Fruit fly (Drosophila melanogaster) whole organism, prepupa: ENCODE results near the gene Cp19.

Source experiments
- CG10631 ChIP-seq: fragments of 200-800 bp; sonication (Bioruptor generic); optimal IDR thresholded peaks from 2 replicates; lab custom pipeline; 2016; ENCODE audit warnings: missing biosample characterization, missing genetic modification characterization
- CG11762 ChIP-seq: fragments of 200-800 bp; sonication (Bioruptor generic); optimal IDR thresholded peaks from 3 replicates; lab custom pipeline; 2016; ENCODE audit warnings: missing biosample characterization, missing genetic modification characterization; ENCODE audit not compliant: insufficient read depth
- CG15336 ChIP-seq: fragments of 200-800 bp; sonication (Bioruptor generic); IDR thresholded peaks from 2 replicates; pipeline ENCODE4 v1.3.6; 2022; ENCODE audit warnings: missing biosample characterization, missing genetic modification characterization
- CG3032 ChIP-seq: fragments of 200-800 bp; optimal IDR thresholded peaks from 2 replicates; lab custom pipeline; 2019; ENCODE audit warnings: missing biosample characterization, mild to moderate bottlenecking, missing genetic modification characterization, moderate library complexity
- CG31627 ChIP-seq: fragments of 200-800 bp; sonication (Bioruptor generic); optimal IDR thresholded peaks from 3 replicates; lab custom pipeline; 2016; ENCODE audit warnings: missing biosample characterization, missing genetic modification characterization
- CG32006 ChIP-seq: fragments of 200-800 bp; sonication (Bioruptor generic); optimal IDR thresholded peaks from 3 replicates; lab custom pipeline; 2017; ENCODE audit warnings: missing biosample characterization, mild to moderate bottlenecking, missing genetic modification characterization
- CG4318 ChIP-seq: fragments of 200-800 bp; sonication (Bioruptor generic); optimal IDR thresholded peaks from 3 replicates; lab custom pipeline; 2017; ENCODE audit warnings: missing biosample characterization, mild to moderate bottlenecking, missing genetic modification characterization
- CG6163 ChIP-seq: fragments of 200-800 bp; sonication (Bioruptor generic); IDR thresholded peaks from 3 replicates; pipeline ENCODE4 v1.3.6; 2022; ENCODE audit warnings: missing biosample characterization, missing genetic modification characterization
- CG6792 ChIP-seq: fragments of 200-800 bp; sonication (Bioruptor generic); optimal IDR thresholded peaks from 3 replicates; lab custom pipeline; 2016; ENCODE audit warnings: missing biosample characterization, missing genetic modification characterization
- CG6808 ChIP-seq: fragments of 200-800 bp; sonication (Bioruptor generic); optimal IDR thresholded peaks from 3 replicates; lab custom pipeline; 2017; ENCODE audit warnings: missing biosample characterization, missing genetic modification characterization, mild to moderate bottlenecking, moderate library complexity, missing genetic modification reagents
- CG6854 ChIP-seq: fragments of 200-800 bp; sonication (Bioruptor generic); optimal IDR thresholded peaks from 2 replicates; lab custom pipeline; 2017; ENCODE audit warnings: missing biosample characterization, mild to moderate bottlenecking, missing genetic modification characterization
- CG7368 ChIP-seq: fragments of 200-800 bp; sonication (Bioruptor generic); optimal IDR thresholded peaks from 3 replicates; lab custom pipeline; 2016; ENCODE audit warnings: missing biosample characterization, missing genetic modification characterization
- CG8119 ChIP-seq: fragments of 200-800 bp; sonication (Bioruptor generic); IDR thresholded peaks from 3 replicates; pipeline ENCODE4 v1.3.6; 2022; ENCODE audit warnings: missing biosample characterization, missing genetic modification characterization
- CG8319 ChIP-seq: fragments of 200-800 bp; sonication (Bioruptor generic); optimal IDR thresholded peaks from 3 replicates; lab custom pipeline; 2016; ENCODE audit warnings: missing biosample characterization, missing genetic modification characterization
- CG8632 ChIP-seq: fragments of 200-800 bp; sonication (Bioruptor generic); optimal IDR thresholded peaks from 3 replicates; lab custom pipeline; 2016; ENCODE audit warnings: missing biosample characterization, missing genetic modification characterization
- Eip75B ChIP-seq: fragments of 200-800 bp; sonication (Bioruptor generic); optimal IDR thresholded peaks from 3 replicates; lab custom pipeline; 2016; ENCODE audit warnings: missing biosample characterization, missing genetic modification characterization
- Eip78C ChIP-seq: fragments of 200-800 bp; sonication (Bioruptor generic); peaks from one replicate; lab custom pipeline; 2016; ENCODE audit warnings: missing biosample characterization, missing genetic modification characterization
- Eip93F ChIP-seq: fragments of 200-800 bp; sonication (Bioruptor generic); optimal IDR thresholded peaks from 2 replicates; lab custom pipeline; 2016; ENCODE audit warnings: missing biosample characterization, mild to moderate bottlenecking, missing genetic modification characterization
- Ets21C ChIP-seq: fragments of 200-800 bp; sonication (Bioruptor generic); optimal IDR thresholded peaks from 3 replicates; lab custom pipeline; 2016; ENCODE audit warnings: missing biosample characterization, missing genetic modification characterization
- Ets96B ChIP-seq: fragments of 200-800 bp; optimal IDR thresholded peaks from 2 replicates; lab custom pipeline; 2019; ENCODE audit warnings: missing biosample characterization, mild to moderate bottlenecking, missing genetic modification characterization, moderate library complexity
- Gug ChIP-seq: fragments of 200-800 bp; sonication (Bioruptor generic); IDR thresholded peaks from 2 replicates; pipeline ENCODE4 v1.3.6; 2022; ENCODE audit warnings: missing biosample characterization, missing genetic modification characterization
- Hr39 ChIP-seq: fragments of 200-800 bp; sonication (Bioruptor generic); optimal IDR thresholded peaks from 2 replicates; lab custom pipeline; 2016; ENCODE audit warnings: missing biosample characterization, missing genetic modification characterization
- Hr4 ChIP-seq: fragments of 200-800 bp; sonication (Bioruptor generic); optimal IDR thresholded peaks from 3 replicates; lab custom pipeline; 2016; ENCODE audit warnings: missing biosample characterization, missing genetic modification characterization
- Lpt ChIP-seq: fragments of 200-800 bp; sonication (Bioruptor generic); optimal IDR thresholded peaks from 3 replicates; lab custom pipeline; 2016; ENCODE audit warnings: missing biosample characterization, missing genetic modification characterization
- OdsH ChIP-seq: fragments of 200-800 bp; sonication (Bioruptor generic); optimal IDR thresholded peaks from 3 replicates; lab custom pipeline; 2016; ENCODE audit warnings: missing biosample characterization, missing genetic modification characterization
- Sox14 ChIP-seq: fragments of 200-800 bp; sonication (Bioruptor generic); optimal IDR thresholded peaks from 3 replicates; lab custom pipeline; 2016; ENCODE audit warnings: missing biosample characterization, missing genetic modification characterization
- Sox15 ChIP-seq: fragments of 200-800 bp; sonication (Bioruptor generic); optimal IDR thresholded peaks from 3 replicates; lab custom pipeline; 2016; ENCODE audit warnings: missing biosample characterization, missing genetic modification characterization
- achi ChIP-seq: fragments of 200-800 bp; sonication (Bioruptor generic); optimal IDR thresholded peaks from 3 replicates; lab custom pipeline; 2016; ENCODE audit warnings: missing biosample characterization, missing genetic modification characterization
- acj6 ChIP-seq: fragments of 200-800 bp; sonication (Bioruptor generic); optimal IDR thresholded peaks from 3 replicates; lab custom pipeline; 2016; ENCODE audit warnings: missing biosample characterization, missing genetic modification characterization
- cyc ChIP-seq: fragments of 200-800 bp; sonication (Bioruptor generic); optimal IDR thresholded peaks from 3 replicates; lab custom pipeline; 2016; ENCODE audit warnings: missing biosample characterization, missing genetic modification characterization
- dac ChIP-seq: fragments of 200-800 bp; sonication (Bioruptor generic); optimal IDR thresholded peaks from 2 replicates; lab custom pipeline; 2017; ENCODE audit warnings: missing biosample characterization, mild to moderate bottlenecking, missing genetic modification characterization
- esn ChIP-seq: fragments of 200-800 bp; sonication (Bioruptor generic); optimal IDR thresholded peaks from 2 replicates; lab custom pipeline; 2016; ENCODE audit warnings: missing biosample characterization, mild to moderate bottlenecking, missing genetic modification characterization, moderate library complexity
- fd59A ChIP-seq: fragments of 200-800 bp; sonication (Bioruptor generic); optimal IDR thresholded peaks from 2 replicates; lab custom pipeline; 2017; ENCODE audit warnings: missing biosample characterization, mild to moderate bottlenecking, missing genetic modification characterization, missing genetic modification reagents
- fd85E ChIP-seq: fragments of 200-800 bp; sonication (Bioruptor generic); optimal IDR thresholded peaks from 3 replicates; lab custom pipeline; 2016; ENCODE audit warnings: missing biosample characterization, missing genetic modification characterization
- fkh ChIP-seq: fragments of 200-800 bp; sonication (Bioruptor generic); optimal IDR thresholded peaks from 3 replicates; lab custom pipeline; 2017; ENCODE audit warnings: missing biosample characterization, mild to moderate bottlenecking, missing genetic modification characterization, moderate library complexity
- lz ChIP-seq: fragments of 200-800 bp; sonication (Bioruptor generic); optimal IDR thresholded peaks from 3 replicates; lab custom pipeline; 2016; ENCODE audit warnings: missing biosample characterization, missing genetic modification characterization
- net ChIP-seq: fragments of 200-800 bp; sonication (Bioruptor generic); optimal IDR thresholded peaks from 3 replicates; lab custom pipeline; 2016; ENCODE audit warnings: missing biosample characterization, missing genetic modification characterization
- salr ChIP-seq, 2 experiments: fragments of 200-800 bp; sonication (Bioruptor generic); optimal IDR thresholded peaks; 3 replicates each; lab custom pipeline; 2016 to 2018; ENCODE audit warnings: missing biosample characterization in 2 of 2, missing genetic modification characterization in 2 of 2, mild to moderate bottlenecking in 1 of 2
- spab ChIP-seq: fragments of 200-800 bp; sonication (Bioruptor generic); optimal IDR thresholded peaks from 2 replicates; lab custom pipeline; 2017; ENCODE audit warnings: missing biosample characterization, mild to moderate bottlenecking, missing genetic modification characterization, missing genetic modification reagents
- ss ChIP-seq, 2 experiments: fragments of 200-800 bp; sonication (Bioruptor generic); optimal IDR thresholded peaks; 2 replicates in 1 of 2; 3 replicates in 1 of 2; lab custom pipeline; 2017 to 2018; ENCODE audit warnings: mild to moderate bottlenecking in 2 of 2, missing biosample characterization in 2 of 2, missing genetic modification characterization in 2 of 2, moderate library complexity in 1 of 2
- svp ChIP-seq: fragments of 200-800 bp; sonication (Bioruptor generic); peaks from one replicate; lab custom pipeline; 2016; ENCODE audit warnings: missing biosample characterization, missing genetic modification characterization
- topi ChIP-seq: fragments of 200-800 bp; sonication (Bioruptor generic); optimal IDR thresholded peaks from 3 replicates; lab custom pipeline; 2016; ENCODE audit warnings: missing biosample characterization, missing genetic modification characterization
- vri ChIP-seq: fragments of 200-800 bp; sonication (Bioruptor generic); optimal IDR thresholded peaks from 3 replicates; lab custom pipeline; 2016; ENCODE audit warnings: missing biosample characterization, mild to moderate bottlenecking, missing genetic modification characterization

The Cp19 gene

DNA sequence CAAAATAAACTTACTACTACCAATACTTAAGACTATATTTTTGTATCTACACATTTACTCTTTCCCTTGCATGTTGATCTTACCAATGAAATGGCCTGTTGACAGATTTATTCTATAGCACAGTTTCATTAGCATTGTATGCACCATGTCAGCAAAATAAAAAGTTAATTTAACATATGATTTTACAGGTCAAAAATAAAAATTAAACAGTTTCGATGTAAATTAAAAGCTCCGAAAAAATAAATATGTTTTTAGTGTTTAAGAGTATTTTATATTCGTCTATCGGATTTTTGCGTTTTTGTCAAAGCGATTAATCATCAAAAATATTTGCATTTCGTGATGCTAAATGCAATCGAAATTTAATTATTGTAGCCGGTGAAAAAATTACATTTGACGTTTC is 18.7 kb downstream of the Cp19 start:
- TF ChIP-seq CG32006 (no peak), Eip93F (GFP tag; lab: Kevin White, UChicago) (no peak), CG6163 (GFP tag; lab: Robert Waterston, UW) (no peak), CG6808 (no peak), esn (no peak), Sox15 (GFP tag; lab: Kevin White, UChicago) (no peak), CG4318 (GFP tag; lab: Kevin White, UChicago) (no peak), Lpt (GFP tag; lab: Kevin White, UChicago) (no peak), dac (no peak), Hr39 (GFP tag; lab: Kevin White, UChicago) (no peak), Eip78C (GFP tag; lab: Kevin White, UChicago) (no peak), CG10631 (no peak), topi (GFP tag; lab: Kevin White, UChicago) (no peak), fkh (no peak), CG11762 (GFP tag; lab: Kevin White, UChicago) (no peak), spab (no peak), Eip75B (GFP tag; lab: Kevin White, UChicago) (no peak)

DNA sequence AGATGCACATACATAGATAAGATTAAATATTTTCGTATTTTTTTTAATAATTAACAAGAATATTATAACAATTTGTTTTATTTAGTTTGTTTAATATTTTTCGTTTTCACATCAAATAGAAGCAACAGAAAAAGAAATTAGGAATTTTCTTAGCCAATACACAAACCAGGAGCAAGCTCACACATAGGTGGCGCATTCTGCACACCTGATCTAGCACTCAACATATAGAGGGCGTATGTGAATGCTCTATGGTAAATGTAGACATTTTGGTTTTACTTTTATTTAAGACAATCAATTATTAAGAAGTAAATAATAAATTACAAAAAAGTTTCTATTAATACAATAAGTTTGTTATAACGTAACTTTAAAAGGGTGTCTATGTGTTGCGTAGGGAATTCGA is 19.2 kb downstream of the Cp19 start:
- peak in 1 of 2 experiments; percentile 6 for TF ChIP-seq salr (GFP tag; optimal IDR thresholded peaks at IDR 0.05; lab: Kevin White, UChicago)
- TF ChIP-seq cyc: peak; percentile 54
- no peak for TF ChIP-seq CG7368 (GFP tag; lab: Kevin White, UChicago)
- TF ChIP-seq CG6854: no peak
- TF ChIP-seq esn: peak; percentile 18
- no peak for TF ChIP-seq CG8319 (GFP tag; lab: Kevin White, UChicago)
- no peak for TF ChIP-seq Lpt (GFP tag; lab: Kevin White, UChicago)
- peak; percentile 36 for TF ChIP-seq lz (GFP tag; lab: Kevin White, UChicago)
- TF ChIP-seq CG15336: no peak
- peak; percentile 55 for TF ChIP-seq CG31627 (GFP tag; lab: Kevin White, UChicago)
- no peak for TF ChIP-seq Hr4 (GFP tag; lab: Kevin White, UChicago)
- TF ChIP-seq Hr39 (GFP tag; lab: Kevin White, UChicago): peak; percentile 47
- TF ChIP-seq CG8632: no peak
- no peak for TF ChIP-seq Gug (GFP tag; lab: Robert Waterston, UW)
- TF ChIP-seq ss (GFP tag; optimal IDR thresholded peaks at IDR 0.05; lab: Kevin White, UChicago): no peak
- TF ChIP-seq CG6163 (GFP tag; lab: Robert Waterston, UW): no peak
- TF ChIP-seq spab: no peak
- peak; percentile 19 for TF ChIP-seq OdsH
- TF ChIP-seq Eip93F (GFP tag; lab: Kevin White, UChicago): no peak
- TF ChIP-seq net (GFP tag; lab: Kevin White, UChicago): no peak
- TF ChIP-seq vri (GFP tag; lab: Kevin White, UChicago): no peak

DNA sequence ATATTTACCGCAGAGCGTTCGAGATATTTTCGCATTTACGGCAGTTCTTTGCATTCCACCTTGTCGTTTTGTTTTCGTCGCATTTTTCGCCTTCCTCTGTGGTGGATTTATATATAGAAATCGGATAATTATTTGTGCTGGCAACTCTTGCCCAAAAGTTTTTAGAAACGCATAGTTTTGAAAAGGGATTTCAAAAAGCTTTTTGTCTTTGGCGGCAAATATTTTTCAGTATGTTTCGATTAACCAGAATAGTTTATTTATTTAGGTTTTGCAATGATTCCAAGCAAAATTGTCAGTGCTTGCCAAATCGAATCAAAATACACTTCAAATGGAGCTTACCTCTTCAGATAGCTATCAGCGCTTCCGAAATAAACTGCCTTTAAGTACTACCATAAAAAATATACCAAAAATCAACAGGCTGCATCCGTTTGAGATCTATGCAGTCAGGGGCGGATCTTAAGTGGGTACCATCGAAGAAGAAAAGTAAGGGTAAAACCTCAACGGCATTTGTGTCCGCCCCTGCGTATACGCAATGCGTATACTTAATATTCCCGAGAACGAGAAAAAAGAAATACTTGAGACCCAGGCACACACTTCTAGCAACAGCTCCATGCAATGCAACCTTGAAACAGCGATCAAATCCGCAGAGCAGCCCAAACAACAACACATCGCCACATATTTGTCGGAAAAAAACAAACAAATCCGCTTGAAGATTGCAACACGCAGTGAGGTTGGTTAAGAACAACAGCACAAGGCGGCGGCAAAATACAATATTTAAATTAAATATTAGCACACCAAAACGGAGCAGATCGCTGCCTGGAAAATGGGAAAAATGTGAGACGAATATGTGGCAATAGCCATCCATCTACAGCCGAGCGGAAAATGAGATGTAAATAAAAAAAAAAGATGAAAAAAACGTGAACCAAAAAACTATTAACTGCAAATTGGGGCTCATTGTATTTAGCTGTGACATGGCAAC is 20.3 kb downstream of the Cp19 start, which contains the start of gene CG13306:
Gene CG13306, minus strand, starts transcription at position 51 of the 979 bp plus-strand sequence.
- TF ChIP-seq achi (GFP tag; lab: Kevin White, UChicago): no peak
- no peak for TF ChIP-seq fd85E (GFP tag; lab: Kevin White, UChicago)
- TF ChIP-seq dac: no peak

DNA sequence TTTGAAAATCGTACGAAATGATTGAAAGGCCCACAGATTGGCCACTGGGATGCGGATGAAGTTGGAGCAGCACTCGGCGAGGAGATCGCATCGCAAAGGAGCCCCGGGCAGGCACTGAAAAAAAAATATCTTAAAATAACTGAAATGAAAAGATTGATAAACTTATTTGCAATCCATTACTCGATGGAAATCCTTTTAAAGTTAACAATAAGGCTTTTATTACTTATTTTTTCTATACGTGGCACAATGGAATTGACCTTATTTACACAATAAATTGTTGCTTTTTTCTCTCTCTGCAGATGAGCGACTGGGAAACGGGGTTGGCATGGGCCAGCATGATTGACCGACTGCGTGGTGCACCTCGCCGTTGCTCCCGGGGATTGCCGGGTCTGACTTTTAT is 21.6 kb downstream of the Cp19 start:
- peak; percentile 77 for TF ChIP-seq CG8119 (GFP tag; lab: Robert Waterston, UW)
- TF ChIP-seq CG6163 (GFP tag; lab: Robert Waterston, UW): peak; percentile 70
- TF ChIP-seq CG10631: peak; percentile 14
- no peak for TF ChIP-seq ss (GFP tag; optimal IDR thresholded peaks at IDR 0.05; lab: Kevin White, UChicago)
- no peak for TF ChIP-seq Ets96B
- no peak for TF ChIP-seq CG6792
- no peak for TF ChIP-seq CG8319 (GFP tag; lab: Kevin White, UChicago)
- TF ChIP-seq Eip93F (GFP tag; lab: Kevin White, UChicago): no peak
- TF ChIP-seq svp (GFP tag; lab: Kevin White, UChicago): no peak
- peak; percentile 18 for TF ChIP-seq achi (GFP tag; lab: Kevin White, UChicago)
- TF ChIP-seq Sox14 (GFP tag; lab: Kevin White, UChicago): no peak
- no peak for TF ChIP-seq CG6854
- TF ChIP-seq fd59A (GFP tag; lab: Kevin White, UChicago): no peak
- peak; percentile 57 for TF ChIP-seq Eip78C (GFP tag; lab: Kevin White, UChicago)
- no peak for TF ChIP-seq CG11762 (GFP tag; lab: Kevin White, UChicago)
- peak; percentile 4 for TF ChIP-seq Sox15 (GFP tag; lab: Kevin White, UChicago)
- no peak for TF ChIP-seq Ets21C (GFP tag; lab: Kevin White, UChicago)
- peak; percentile 57 for TF ChIP-seq Hr4 (GFP tag; lab: Kevin White, UChicago)
- no peak for TF ChIP-seq acj6
- no peak for TF ChIP-seq CG3032 (tag; lab: Kevin White, UChicago)
- TF ChIP-seq lz (GFP tag; lab: Kevin White, UChicago): no peak
- no peak for TF ChIP-seq CG7368 (GFP tag; lab: Kevin White, UChicago)
